Worm (Caenorhabditis elegans) whole organism, young adult: ENCODE measurements around the gene bath-27.

Source experiments
- B0035.1 ChIP-seq: sonication (generic microtip); optimal IDR thresholded peaks from 2 replicates; lab custom pipeline; 2016; ENCODE audit warnings: missing genetic modification characterization, mild to moderate bottlenecking, missing compliant biosample characterization, missing genotype, missing genetic modification reagents
- B0336.3 ChIP-seq: fragments of 200-800 bp; sonication (Bioruptor generic); IDR thresholded peaks from 2 replicates; pipeline ENCODE4 v1.3.6; 2022; ENCODE audit warnings: missing genetic modification characterization, missing compliant biosample characterization
- D2030.7 ChIP-seq: fragments of 200-800 bp; sonication (Bioruptor generic); IDR thresholded peaks from 2 replicates; pipeline ENCODE4 v1.3.6; 2022; ENCODE audit warnings: missing genetic modification reagents, missing genetic modification characterization, missing compliant biosample characterization
- F23B12.7 ChIP-seq: sonication (generic microtip); optimal IDR thresholded peaks from 2 replicates; lab custom pipeline; 2017; ENCODE audit warnings: missing genetic modification characterization, mild to moderate bottlenecking, missing compliant biosample characterization, antibody characterized with exemption, moderate library complexity; ENCODE audit not compliant: insufficient read depth
- F33H1.4 ChIP-seq: fragments of 200-800 bp; sonication (Bioruptor generic); IDR thresholded peaks from 2 replicates; pipeline ENCODE4 v1.3.6; 2022; ENCODE audit warnings: missing genetic modification reagents, missing genetic modification characterization, missing compliant biosample characterization
- F37B4.10 ChIP-seq: fragments of 200-800 bp; sonication (Bioruptor generic); IDR thresholded peaks from 2 replicates; pipeline ENCODE4 v1.3.6; 2022; ENCODE audit warnings: missing genetic modification characterization, missing compliant biosample characterization
- F52B5.7 ChIP-seq: sonication (generic microtip); optimal IDR thresholded peaks from 2 replicates; lab custom pipeline; 2016; ENCODE audit warnings: mild to moderate bottlenecking, missing genetic modification characterization, missing compliant biosample characterization
- F57C9.4 ChIP-seq: sonication (generic microtip); optimal IDR thresholded peaks from 2 replicates; lab custom pipeline; 2017; ENCODE audit warnings: mild to moderate bottlenecking, missing genetic modification characterization, missing compliant biosample characterization
- Y95B8A.8 ChIP-seq: fragments of 200-800 bp; sonication (Bioruptor generic); IDR thresholded peaks from 2 replicates; pipeline ENCODE4 v1.3.6; 2022; ENCODE audit warnings: missing genetic modification reagents, missing genetic modification characterization, missing compliant biosample characterization
- ZK185.1 ChIP-seq: sonication (generic microtip); optimal IDR thresholded peaks from 2 replicates; lab custom pipeline; 2016; ENCODE audit warnings: mild to moderate bottlenecking, missing genetic modification characterization, missing compliant biosample characterization; ENCODE audit not compliant: poor library complexity, severe bottlenecking
- akir-1 ChIP-seq: fragments of 200-800 bp; sonication (Bioruptor generic); optimal IDR thresholded peaks from 2 replicates; lab custom pipeline; 2018; ENCODE audit warnings: mild to moderate bottlenecking, missing genetic modification characterization, moderate library complexity, missing compliant biosample characterization
- atf-7 ChIP-seq: sonication (generic microtip); optimal IDR thresholded peaks from 2 replicates; lab custom pipeline; 2017; ENCODE audit warnings: mild to moderate bottlenecking, missing genetic modification characterization, missing compliant biosample characterization
- ccch-3 ChIP-seq: fragments of 200-800 bp; sonication (Bioruptor generic); optimal IDR thresholded peaks from 2 replicates; lab custom pipeline; 2018; ENCODE audit warnings: mild to moderate bottlenecking, missing genetic modification characterization, missing compliant biosample characterization
- cebp-2 ChIP-seq: fragments of 200-800 bp; sonication (Bioruptor generic); IDR thresholded peaks from 2 replicates; pipeline ENCODE4 v1.3.6; 2022; ENCODE audit warnings: missing genetic modification characterization, missing compliant biosample characterization
- ceh-27 ChIP-seq: fragments of 200-800 bp; sonication (Bioruptor generic); optimal IDR thresholded peaks from 2 replicates; lab custom pipeline; 2018; ENCODE audit warnings: mild to moderate bottlenecking, missing genetic modification characterization, moderate library complexity, missing compliant biosample characterization
- chd-7 ChIP-seq: sonication (generic microtip); optimal IDR thresholded peaks from 2 replicates; lab custom pipeline; 2016; ENCODE audit warnings: mild to moderate bottlenecking, missing genetic modification characterization, moderate library complexity, missing compliant biosample characterization
- dox-1 ChIP-seq: fragments of 200-800 bp; sonication (Bioruptor generic); IDR thresholded peaks from 2 replicates; pipeline ENCODE4 v1.3.6; 2022; ENCODE audit warnings: missing genetic modification reagents, missing genetic modification characterization, missing compliant biosample characterization
- dpff-1 ChIP-seq: sonication (generic microtip); optimal IDR thresholded peaks from 2 replicates; lab custom pipeline; 2017; ENCODE audit warnings: mild to moderate bottlenecking, missing genetic modification characterization, missing compliant biosample characterization
- dpl-1 ChIP-seq: fragments of 150-350 bp; optimal IDR thresholded peaks from 2 replicates; lab custom pipeline; 2014; ENCODE audit warnings: missing biosample characterization, missing genetic modification reagents, missing genetic modification characterization
- gei-17 ChIP-seq: fragments of 200-800 bp; sonication (Bioruptor generic); optimal IDR thresholded peaks from 2 replicates; lab custom pipeline; 2018; ENCODE audit warnings: mild to moderate bottlenecking, missing genetic modification characterization, missing compliant biosample characterization
- hmg-20 ChIP-seq: fragments of 200-800 bp; sonication (Bioruptor generic); IDR thresholded peaks from 2 replicates; pipeline ENCODE4 v1.3.6; 2022; ENCODE audit warnings: missing genetic modification reagents, missing genetic modification characterization, missing compliant biosample characterization
- hrde-1 ChIP-seq: sonication (generic microtip); optimal IDR thresholded peaks from 2 replicates; lab custom pipeline; 2016; ENCODE audit warnings: missing genetic modification characterization, mild to moderate bottlenecking, missing compliant biosample characterization, moderate library complexity, missing genotype, missing genetic modification reagents, borderline replicate concordance
- hsf-1 ChIP-seq: fragments of 200-800 bp; sonication (Bioruptor generic); IDR thresholded peaks from 2 replicates; pipeline ENCODE4 v1.3.6; 2022; ENCODE audit warnings: missing genetic modification reagents, missing genetic modification characterization, missing compliant biosample characterization
- let-607 ChIP-seq, 2 experiments: fragments of 200-800 bp in 1 of 2; sonication (Bioruptor generic) in 1 of 2; sonication (generic microtip) in 1 of 2; optimal IDR thresholded peaks; 2 replicates each; lab custom pipeline; 2016 to 2018; ENCODE audit warnings: mild to moderate bottlenecking in 2 of 2, missing compliant biosample characterization in 2 of 2, missing genetic modification characterization in 2 of 2, moderate library complexity in 2 of 2, missing genotype in 1 of 2
- lsl-1 ChIP-seq: fragments of 200-800 bp; sonication (Bioruptor generic); optimal IDR thresholded peaks from 2 replicates; lab custom pipeline; 2018; ENCODE audit warnings: mild to moderate bottlenecking, missing genetic modification characterization, moderate library complexity, missing compliant biosample characterization
- madf-6 ChIP-seq: fragments of 200-800 bp; sonication (Bioruptor generic); IDR thresholded peaks from 2 replicates; pipeline ENCODE4 v1.3.6; 2022; ENCODE audit warnings: missing genetic modification reagents, missing genetic modification characterization, missing compliant biosample characterization
- madf-8 ChIP-seq: fragments of 200-800 bp; sonication (Bioruptor generic); conservative IDR thresholded peaks from 2 replicates; pipeline ENCODE4 v1.3.6; 2022; ENCODE audit warnings: missing genetic modification reagents, missing genetic modification characterization, missing compliant biosample characterization
- nfya-2 ChIP-seq: fragments of 200-800 bp; sonication (Bioruptor generic); IDR thresholded peaks from 2 replicates; pipeline ENCODE4 v1.3.6; 2022; ENCODE audit warnings: missing genetic modification reagents, missing genetic modification characterization, missing compliant biosample characterization
- nhr-179 ChIP-seq: sonication (generic microtip); optimal IDR thresholded peaks from 2 replicates; lab custom pipeline; 2016; ENCODE audit warnings: mild to moderate bottlenecking, missing genetic modification characterization, missing compliant biosample characterization
- pbrm-1 ChIP-seq: fragments of 200-800 bp; sonication (Bioruptor generic); IDR thresholded peaks from 2 replicates; pipeline ENCODE4 v1.3.6; 2022; ENCODE audit warnings: missing genetic modification reagents, missing genetic modification characterization, missing compliant biosample characterization
- pha-4 ChIP-seq: fragments of 150-350 bp; sonication (generic microtip); optimal IDR thresholded peaks from 2 replicates; lab custom pipeline; 2014; ENCODE audit warnings: missing biosample characterization, missing genetic modification reagents, missing genetic modification characterization
- repo-1 ChIP-seq: sonication (generic microtip); optimal IDR thresholded peaks from 2 replicates; lab custom pipeline; 2017; ENCODE audit warnings: mild to moderate bottlenecking, missing genetic modification characterization, missing compliant biosample characterization
- sea-2 ChIP-seq: fragments of 200-800 bp; sonication (Bioruptor generic); IDR thresholded peaks from 2 replicates; pipeline ENCODE4 v1.3.6; 2022; ENCODE audit warnings: missing genetic modification characterization, missing compliant biosample characterization
- snpc-1.3 ChIP-seq: sonication (generic microtip); optimal IDR thresholded peaks from 2 replicates; lab custom pipeline; 2017; ENCODE audit warnings: missing genetic modification characterization, mild to moderate bottlenecking, missing compliant biosample characterization, antibody characterized with exemption, moderate library complexity, missing genotype, missing genetic modification reagents; ENCODE audit not compliant: insufficient read depth
- sptf-2 ChIP-seq: fragments of 200-800 bp; sonication (Bioruptor generic); optimal IDR thresholded peaks from 2 replicates; lab custom pipeline; 2018; ENCODE audit warnings: mild to moderate bottlenecking, missing genetic modification characterization, missing compliant biosample characterization
- tbx-9 ChIP-seq: sonication (generic microtip); optimal IDR thresholded peaks from 2 replicates; lab custom pipeline; 2016; ENCODE audit warnings: borderline replicate concordance, missing genetic modification characterization, inconsistent platforms, missing compliant biosample characterization
- unc-130 ChIP-seq: sonication (generic microtip); optimal IDR thresholded peaks from 2 replicates; lab custom pipeline; 2016; ENCODE audit warnings: missing genetic modification reagents, missing genetic modification characterization, missing compliant biosample characterization
- ztf-26 ChIP-seq: sonication (generic microtip); optimal IDR thresholded peaks from 2 replicates; lab custom pipeline; 2017; ENCODE audit warnings: missing genetic modification characterization, missing compliant biosample characterization
- ztf-28 ChIP-seq: fragments of 200-800 bp; sonication (Bioruptor generic); IDR thresholded peaks from 2 replicates; pipeline ENCODE4 v1.3.6; 2022; ENCODE audit warnings: missing genetic modification reagents, missing genetic modification characterization, missing compliant biosample characterization

The bath-27 gene

ce11 chrII:3347940-3348610, 10.9 kb upstream of the bath-27 start, which contains the start of the genes F14D2.14 and bath-29 (continued):
- TF ChIP-seq Y95B8A.8 (0 out of 2 replicates have a peak, but pooled peaks have one; percentile 10), chd-7 (tag; lab: Kevin White, UChicago) (no peak), ztf-26 (no peak), pha-4 (tag; lab: Kevin White, UChicago) (no peak), atf-7 (tag; lab: Kevin White, UChicago) (no peak), repo-1 (tag; lab: Kevin White, UChicago) (no peak), snpc-1.3 (tag; lab: Kevin White, UChicago) (no peak), unc-130 (GFP tag; lab: Kevin White, UChicago) (no peak)

- TF ChIP-seq ztf-28 (GFP tag; lab: Robert Waterston, UW) = no peak
- TF ChIP-seq F23B12.7 = no peak
- peak; percentile 86 for TF ChIP-seq lsl-1 (GFP tag; lab: Kevin White, UChicago)
- TF ChIP-seq D2030.7 (GFP tag; lab: Robert Waterston, UW) = peak; percentile 25; the same call in 1 of the 2 replicates
- TF ChIP-seq let-607 (tag; optimal IDR thresholded peaks at IDR 0.05; lab: Kevin White, UChicago) = no peak
- no peak for TF ChIP-seq F52B5.7 (tag; lab: Kevin White, UChicago)
- no peak for TF ChIP-seq hrde-1
- no peak for TF ChIP-seq B0035.1 (tag; lab: Kevin White, UChicago)
- no peak for TF ChIP-seq nfya-2 (GFP tag; lab: Robert Waterston, UW)
- no peak for TF ChIP-seq gei-17 (GFP tag; lab: Kevin White, UChicago)
- no peak for TF ChIP-seq sptf-2 (GFP tag; lab: Kevin White, UChicago)
- TF ChIP-seq dpff-1 = no peak
- TF ChIP-seq hmg-20 (GFP tag; lab: Robert Waterston, UW) = no peak
- no peak for TF ChIP-seq ztf-26
- TF ChIP-seq akir-1 = no peak
- TF ChIP-seq F37B4.10 (GFP tag; lab: Robert Waterston, UW) = no peak
- TF ChIP-seq F57C9.4 (tag; lab: Kevin White, UChicago) = no peak
- no peak for TF ChIP-seq ceh-27 (GFP tag; lab: Kevin White, UChicago)
- no peak for TF ChIP-seq tbx-9
- TF ChIP-seq hsf-1 (GFP tag; lab: Robert Waterston, UW) = no peak
- TF ChIP-seq madf-8 (GFP tag; lab: Robert Waterston, UW) = 0 out of 2 replicates have a peak, but pooled peaks have one; percentile 6
- no peak for TF ChIP-seq ccch-3 (GFP tag; lab: Kevin White, UChicago)
- no peak for TF ChIP-seq dpl-1 (GFP tag; lab: Kevin White, UChicago)
- TF ChIP-seq nhr-179 (tag; lab: Kevin White, UChicago) = no peak
- no peak for TF ChIP-seq sea-2
- TF ChIP-seq madf-6 (GFP tag; lab: Robert Waterston, UW) = peak; percentile 68
- no peak for TF ChIP-seq ZK185.1 (tag; lab: Kevin White, UChicago)
- TF ChIP-seq B0336.3 (GFP tag; lab: Robert Waterston, UW) = no peak
- no peak for TF ChIP-seq repo-1 (tag; lab: Kevin White, UChicago)
- TF ChIP-seq, all 124 proteins: peak for 4
These were observed 9.1 kb upstream of the bath-27 start, which contains the start of gene F14D2.8 for ce11 chrII:3349820-3350291. TSS of gene F14D2.8 (minus strand) at chrII:3349870.

- TF ChIP-seq hsf-1 (GFP tag; lab: Robert Waterston, UW) = peak; percentile 96
- 0 out of 2 replicates have a peak, but pooled peaks have one; percentile 42 for TF ChIP-seq cebp-2 (GFP tag; lab: Robert Waterston, UW)
- TF ChIP-seq madf-6 (GFP tag; lab: Robert Waterston, UW) = 0 out of 2 replicates have a peak, but pooled peaks have one; percentile 20
- peak; percentile 45 for TF ChIP-seq F33H1.4 (GFP tag; lab: Robert Waterston, UW)
- TF ChIP-seq dox-1 (GFP tag; lab: Robert Waterston, UW) = peak; percentile 69
- 0 out of 2 replicates have a peak, but pooled peaks have one; percentile 44 for TF ChIP-seq pbrm-1
These were observed 6.6 kb downstream of the bath-27 start for ce11 chrII:3365569-3365968.
